Worm (Caenorhabditis elegans): ENCODE results near the gene trpp-9.

- TF ChIP-seq C08G9.2 (tag; optimal IDR thresholded peaks at IDR 0.05), result no peak
- TF ChIP-seq dmd-4 (tag; optimal IDR thresholded peaks at IDR 0.05; ENCODE audit: borderline replicate concordance), result no peak
- no peak for TF ChIP-seq ceh-45 (GFP tag; IDR thresholded peaks at IDR 0.05)
- no peak for TF ChIP-seq unc-55 (GFP tag; optimal IDR thresholded peaks at IDR 0.05)
- no peak for TF ChIP-seq tbx-2 (tag; optimal IDR thresholded peaks at IDR 0.05)
- no peak for TF ChIP-seq fkh-6 (tag; optimal IDR thresholded peaks at IDR 0.05)
- no peak for TF ChIP-seq ets-4 (tag; optimal IDR thresholded peaks at IDR 0.05)
- no peak for TF ChIP-seq unc-3 (GFP tag; conservative IDR thresholded peaks at IDR 0.05)
- TF ChIP-seq unc-3 (tag; optimal IDR thresholded peaks at IDR 0.05), result no peak
- no peak for TF ChIP-seq hlh-15 (tag; optimal IDR thresholded peaks at IDR 0.05)
- TF ChIP-seq lin-11 (tag; optimal IDR thresholded peaks at IDR 0.05), result no peak
- TF ChIP-seq pag-3 (tag; optimal IDR thresholded peaks at IDR 0.05; ENCODE audit: borderline replicate concordance), result no peak
- no peak for TF ChIP-seq K02D7.2 (tag; optimal IDR thresholded peaks at IDR 0.05)
- no peak for TF ChIP-seq Y22D7AL.16 (tag; optimal IDR thresholded peaks at IDR 0.05)
- no peak for TF ChIP-seq ceh-31 (tag; optimal IDR thresholded peaks at IDR 0.05)
Measured at ce11 chrX:11617387-11617786, 53.7 kb downstream of the trpp-9 start, which contains the start of gene F52D10.4.
